Worm (Caenorhabditis elegans) whole organism, L4 larva: ENCODE measurements around the gene F42C5.5.

Source experiments
- F10B5.3 ChIP-seq: sonication (generic microtip); optimal IDR thresholded peaks from 2 replicates; lab custom pipeline; 2016; ENCODE audit warnings: mild to moderate bottlenecking, missing genetic modification characterization, missing compliant biosample characterization
- F26F4.8 ChIP-seq: fragments of 200-800 bp; sonication (Bioruptor generic); conservative IDR thresholded peaks from 2 replicates; pipeline ENCODE4 v1.3.6; 2022; ENCODE audit warnings: missing genetic modification characterization, missing compliant biosample characterization
- F37D6.2 ChIP-seq: sonication (generic microtip); optimal IDR thresholded peaks from 2 replicates; lab custom pipeline; 2016; ENCODE audit warnings: mild to moderate bottlenecking, missing genetic modification characterization, missing compliant biosample characterization
- F49E8.2 ChIP-seq: sonication (generic microtip); optimal IDR thresholded peaks from 2 replicates; lab custom pipeline; 2016; ENCODE audit warnings: missing compliant biosample characterization, mild to moderate bottlenecking, missing genetic modification characterization, borderline replicate concordance
- T20F7.1 ChIP-seq: fragments of 200-800 bp; sonication (Bioruptor generic); optimal IDR thresholded peaks from 2 replicates; lab custom pipeline; 2018; ENCODE audit warnings: mild to moderate bottlenecking, missing genetic modification characterization, missing compliant biosample characterization
- Y48G9A.11 ChIP-seq: fragments of 200-800 bp; sonication (Bioruptor generic); IDR thresholded peaks from 2 replicates; pipeline ENCODE4 v1.3.6; 2022; ENCODE audit warnings: missing genetic modification reagents, missing genetic modification characterization, missing compliant biosample characterization
- Y5F2A.4 ChIP-seq: fragments of 200-800 bp; sonication (Bioruptor generic); optimal IDR thresholded peaks from 2 replicates; lab custom pipeline; 2018; ENCODE audit warnings: mild to moderate bottlenecking, missing genetic modification characterization, missing compliant biosample characterization
- ZK337.2 ChIP-seq: fragments of 200-800 bp; sonication (Bioruptor generic); IDR thresholded peaks from 2 replicates; pipeline ENCODE4 v1.3.6; 2022; ENCODE audit warnings: missing genetic modification reagents, missing genetic modification characterization, missing compliant biosample characterization
- ama-1 ChIP-seq: fragments of 150-350 bp; optimal IDR thresholded peaks from 2 replicates; lab custom pipeline; 2014; ENCODE audit warnings: inconsistent platforms, mixed read lengths
- attf-4 ChIP-seq: sonication (generic microtip); optimal IDR thresholded peaks from 3 replicates; lab custom pipeline; 2017; ENCODE audit warnings: missing biosample characterization, missing genetic modification characterization
- ceh-20 ChIP-seq: fragments of 200-800 bp; sonication (Bioruptor generic); IDR thresholded peaks from 2 replicates; pipeline ENCODE4 v1.3.6; 2022; ENCODE audit warnings: missing genetic modification reagents, missing genetic modification characterization, missing compliant biosample characterization
- cey-2 ChIP-seq: sonication (generic microtip); optimal IDR thresholded peaks from 3 replicates; lab custom pipeline; 2017; ENCODE audit warnings: missing genetic modification characterization, mild to moderate bottlenecking, missing compliant biosample characterization, antibody characterized with exemption, borderline replicate concordance; ENCODE audit not compliant: insufficient read depth
- ctbp-1 ChIP-seq: fragments of 200-800 bp; sonication (Bioruptor generic); IDR thresholded peaks from 2 replicates; pipeline ENCODE4 v1.3.6; 2022; ENCODE audit warnings: missing genetic modification reagents, missing genetic modification characterization, missing compliant biosample characterization
- daf-12 ChIP-seq: fragments of 150-350 bp; optimal IDR thresholded peaks from 2 replicates; lab custom pipeline; 2014; ENCODE audit warnings: missing biosample characterization, missing genetic modification reagents, missing genetic modification characterization
- daf-8 ChIP-seq: fragments of 200-800 bp; sonication (Bioruptor generic); IDR thresholded peaks from 2 replicates; pipeline ENCODE4 v1.3.6; 2022; ENCODE audit warnings: missing genetic modification characterization, missing compliant biosample characterization
- dmd-8 ChIP-seq: fragments of 200-800 bp; sonication (Bioruptor generic); IDR thresholded peaks from 2 replicates; pipeline ENCODE4 v1.3.6; 2022; ENCODE audit warnings: missing genetic modification characterization, missing compliant biosample characterization
- dpl-1 ChIP-seq: fragments of 150-350 bp; optimal IDR thresholded peaks from 2 replicates; lab custom pipeline; 2014; ENCODE audit warnings: missing biosample characterization, missing genetic modification reagents, missing genetic modification characterization
- fkh-10 ChIP-seq: fragments of 150-350 bp; optimal IDR thresholded peaks from 2 replicates; lab custom pipeline; 2014; ENCODE audit warnings: missing biosample characterization, missing genetic modification reagents, missing genetic modification characterization
- hif-1 ChIP-seq, 2 experiments: sonication (generic microtip); optimal IDR thresholded peaks; 2 replicates each; lab custom pipeline; 2016 to 2017; ENCODE audit warnings: missing compliant biosample characterization in 2 of 2, missing genetic modification characterization in 2 of 2, missing genetic modification reagents in 2 of 2, missing genotype in 2 of 2, mild to moderate bottlenecking in 1 of 2
- hlh-11 ChIP-seq: fragments of 200-800 bp; sonication (Bioruptor generic); optimal IDR thresholded peaks from 2 replicates; lab custom pipeline; 2018; ENCODE audit warnings: mild to moderate bottlenecking, missing genetic modification characterization, missing compliant biosample characterization
- hmg-1.1 ChIP-seq: fragments of 200-800 bp; sonication (Bioruptor generic); IDR thresholded peaks from 2 replicates; pipeline ENCODE4 v1.3.6; 2022; ENCODE audit warnings: missing genetic modification reagents, missing genetic modification characterization, missing compliant biosample characterization
- lin-13 ChIP-seq: fragments of 150-350 bp; optimal IDR thresholded peaks from 2 replicates; lab custom pipeline; 2014; ENCODE audit warnings: missing biosample characterization, missing genetic modification reagents, missing genetic modification characterization
- lin-38 ChIP-seq: fragments of 200-800 bp; sonication (Bioruptor generic); IDR thresholded peaks from 2 replicates; pipeline ENCODE4 v1.3.6; 2022; ENCODE audit warnings: missing genetic modification reagents, missing genetic modification characterization, missing compliant biosample characterization
- mes-2 ChIP-seq: sonication (generic microtip); optimal IDR thresholded peaks from 2 replicates; lab custom pipeline; 2016; ENCODE audit warnings: missing genotype, mild to moderate bottlenecking, missing genetic modification characterization, missing compliant biosample characterization; ENCODE audit not compliant: poor library complexity, severe bottlenecking
- mxl-3 ChIP-seq: fragments of 200-800 bp; sonication (Bioruptor generic); optimal IDR thresholded peaks from 2 replicates; lab custom pipeline; 2018; ENCODE audit warnings: mild to moderate bottlenecking, missing genetic modification characterization, missing compliant biosample characterization
- nhr-102 ChIP-seq: sonication (generic microtip); optimal IDR thresholded peaks from 2 replicates; lab custom pipeline; 2016; ENCODE audit warnings: mild to moderate bottlenecking, missing genetic modification characterization, moderate library complexity, missing compliant biosample characterization
- nhr-28 ChIP-seq: fragments of 150-350 bp; optimal IDR thresholded peaks from 2 replicates; lab custom pipeline; 2014; ENCODE audit warnings: missing biosample characterization, missing genetic modification characterization
- nhr-41 ChIP-seq: fragments of 200-800 bp; sonication (Bioruptor generic); IDR thresholded peaks from 2 replicates; pipeline ENCODE4 v1.3.6; 2022; ENCODE audit warnings: missing genetic modification reagents, missing genetic modification characterization, missing compliant biosample characterization
- nhr-42 ChIP-seq: fragments of 200-800 bp; sonication (Bioruptor generic); IDR thresholded peaks from 2 replicates; pipeline ENCODE4 v1.3.6; 2022; ENCODE audit warnings: missing genetic modification characterization, missing compliant biosample characterization
- nhr-6 ChIP-seq: fragments of 150-350 bp; optimal IDR thresholded peaks from 2 replicates; lab custom pipeline; 2014; ENCODE audit warnings: missing biosample characterization, missing genetic modification characterization
- pha-4 ChIP-seq, 2 experiments: fragments of 150-350 bp in 1 of 2; fragments of 200-800 bp in 1 of 2; sonication (Bioruptor generic) in 1 of 2; IDR thresholded peaks in 1 of 2; optimal IDR thresholded peaks in 1 of 2; 2 replicates each; pipeline versions ENCODE4 v1.3.6 to Lab custom; 2014 to 2022; ENCODE audit warnings: missing genetic modification characterization in 2 of 2, missing genetic modification reagents in 2 of 2, missing biosample characterization in 1 of 2, missing compliant biosample characterization in 1 of 2
- saeg-2 ChIP-seq: fragments of 200-800 bp; sonication (Bioruptor generic); IDR thresholded peaks from 2 replicates; pipeline ENCODE4 v1.3.6; 2022; ENCODE audit warnings: missing genetic modification reagents, missing genetic modification characterization, missing compliant biosample characterization
- spr-3 ChIP-seq: fragments of 200-800 bp; sonication (Bioruptor generic); optimal IDR thresholded peaks from 2 replicates; lab custom pipeline; 2018; ENCODE audit warnings: mild to moderate bottlenecking, missing genetic modification characterization, missing compliant biosample characterization
- tag-97 ChIP-seq: fragments of 200-800 bp; sonication (Bioruptor generic); IDR thresholded peaks from 2 replicates; pipeline ENCODE4 v1.3.6; 2022; ENCODE audit warnings: missing genetic modification characterization, missing compliant biosample characterization
- zag-1 ChIP-seq: fragments of 150-350 bp; optimal IDR thresholded peaks from 2 replicates; lab custom pipeline; 2014; ENCODE audit warnings: missing biosample characterization, missing genetic modification characterization
- zfp-3 ChIP-seq: fragments of 200-800 bp; sonication (Bioruptor generic); conservative IDR thresholded peaks from 2 replicates; pipeline ENCODE4 v1.3.6; 2022; ENCODE audit warnings: missing genetic modification reagents, missing genetic modification characterization, missing compliant biosample characterization
- ztf-11 ChIP-seq: fragments of 150-350 bp; optimal IDR thresholded peaks from 2 replicates; lab custom pipeline; 2014; ENCODE audit warnings: missing biosample characterization, missing genetic modification characterization

The F42C5.5 gene

ce11 chrIV:7309678-7310077, 15.7 kb upstream of the F42C5.5 start:
- peak; percentile 30 for TF ChIP-seq ama-1 (lab: Kevin White, UChicago)
- TF ChIP-seq dmd-8 (GFP tag; lab: Robert Waterston, UW), result no peak
- TF ChIP-seq ctbp-1, result no peak
- no peak for TF ChIP-seq Y48G9A.11
- no peak for TF ChIP-seq ceh-20 (GFP tag; lab: Robert Waterston, UW)
- TF ChIP-seq fkh-10, result no peak
- peak; percentile 12 for TF ChIP-seq nhr-28 (tag; lab: Kevin White, UChicago)

DNA sequence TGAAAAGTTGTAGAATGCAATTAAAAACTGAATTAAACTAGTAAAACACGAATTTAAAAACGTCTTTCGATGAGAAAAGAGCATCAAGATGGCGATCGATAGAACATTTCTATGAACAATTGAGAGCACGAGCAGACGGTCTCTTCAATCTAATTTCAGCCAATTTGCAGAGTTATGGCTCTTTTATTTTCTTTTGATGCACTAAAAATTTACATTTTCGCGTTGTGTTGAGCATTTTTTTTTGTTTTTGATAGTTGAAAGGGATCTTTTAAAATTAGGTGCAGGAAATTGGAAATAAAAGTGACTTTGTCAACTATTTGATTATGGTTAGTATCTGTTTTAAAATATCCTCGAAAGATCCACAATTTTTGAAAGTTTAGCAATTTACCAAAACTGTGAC, 15.0 kb upstream of the F42C5.5 start, which contains the start of gene F42C5.6:
Gene F42C5.6 (minus strand): TSS at position 101 of the 400 bp plus-strand sequence.
- TF ChIP-seq spr-3 (GFP tag; lab: Kevin White, UChicago) (no peak), ZK337.2 (GFP tag; lab: Robert Waterston, UW) (no peak), F26F4.8 (GFP tag; lab: Robert Waterston, UW) (no peak), pha-4 (GFP tag; IDR thresholded peaks at IDR 0.05; lab: Robert Waterston, UW) (no peak), pha-4 (tag; optimal IDR thresholded peaks at IDR 0.05; lab: Kevin White, UChicago) (no peak), nhr-41 (GFP tag; lab: Robert Waterston, UW) (no peak)

- TF ChIP-seq zfp-3, result no peak
- no peak for TF ChIP-seq F10B5.3 (tag; lab: Kevin White, UChicago)
- TF ChIP-seq hmg-1.1, result no peak
- TF ChIP-seq saeg-2, result no peak
- no peak for TF ChIP-seq dpl-1 (GFP tag; lab: Kevin White, UChicago)
- TF ChIP-seq mxl-3 (GFP tag; lab: Kevin White, UChicago), result no peak
- TF ChIP-seq F37D6.2 (tag; lab: Kevin White, UChicago), result no peak
- TF ChIP-seq daf-12 (tag; lab: Kevin White, UChicago), result no peak
- TF ChIP-seq lin-13, result no peak
- TF ChIP-seq ama-1 (lab: Kevin White, UChicago), result no peak
- no peak for TF ChIP-seq cey-2 (tag; lab: Kevin White, UChicago)
- TF ChIP-seq hif-1 (tag; optimal IDR thresholded peaks at IDR 0.05; lab: Kevin White, UChicago), result no peak
Measured at ce11 chrIV:7305325-7305724, 11.3 kb upstream of the F42C5.5 start, which contains the start of gene npr-27. TSS of gene npr-27 (plus strand) at chrIV:7305625.

ce11 chrIV:7301481-7301880, 7.5 kb upstream of the F42C5.5 start:
- TF ChIP-seq attf-4 (tag; lab: Kevin White, UChicago), result no peak
- TF ChIP-seq Y5F2A.4, result no peak
- no peak for TF ChIP-seq nhr-6 (tag; lab: Kevin White, UChicago)
- no peak for TF ChIP-seq hmg-1.1
- no peak for TF ChIP-seq nhr-102 (tag; lab: Kevin White, UChicago)
- no peak for TF ChIP-seq Y48G9A.11
- TF ChIP-seq zfp-3, result no peak
- TF ChIP-seq mes-2 (tag; lab: Kevin White, UChicago), result no peak
- no peak for TF ChIP-seq F10B5.3 (tag; lab: Kevin White, UChicago)
- TF ChIP-seq daf-8 (GFP tag; lab: Robert Waterston, UW), result no peak
- TF ChIP-seq T20F7.1 (GFP tag; lab: Kevin White, UChicago), result no peak
- TF ChIP-seq lin-38 (GFP tag; lab: Robert Waterston, UW), result no peak
- TF ChIP-seq nhr-42 (GFP tag; lab: Robert Waterston, UW), result no peak
- no peak for TF ChIP-seq F49E8.2
- no peak for TF ChIP-seq spr-3 (GFP tag; lab: Kevin White, UChicago)
- no peak for TF ChIP-seq tag-97 (GFP tag; lab: Robert Waterston, UW)
- TF ChIP-seq hlh-11 (tag; lab: Kevin White, UChicago), result no peak
- TF ChIP-seq ztf-11 (tag; lab: Kevin White, UChicago), result no peak
- no peak for TF ChIP-seq nhr-28 (tag; lab: Kevin White, UChicago)
- no peak for TF ChIP-seq zag-1
